Worm (Caenorhabditis elegans) whole organism, young adult: ENCODE measurements around the gene ndub-2.

Experiments used
- D2030.7 ChIP-seq: fragments of 200-800 bp; sonication (Bioruptor generic); IDR thresholded peaks from 2 replicates; pipeline ENCODE4 v1.3.6; 2022; ENCODE audit warnings: missing genetic modification reagents, missing genetic modification characterization, missing compliant biosample characterization
- F52B5.7 ChIP-seq: sonication (generic microtip); optimal IDR thresholded peaks from 2 replicates; lab custom pipeline; 2016; ENCODE audit warnings: mild to moderate bottlenecking, missing genetic modification characterization, missing compliant biosample characterization
- F57C9.4 ChIP-seq: sonication (generic microtip); optimal IDR thresholded peaks from 2 replicates; lab custom pipeline; 2017; ENCODE audit warnings: mild to moderate bottlenecking, missing genetic modification characterization, missing compliant biosample characterization
- Y53G8AR.9 ChIP-seq: fragments of 200-800 bp; sonication (Bioruptor generic); conservative IDR thresholded peaks from 2 replicates; pipeline ENCODE4 v1.3.6; 2022; ENCODE audit warnings: missing genetic modification reagents, missing genetic modification characterization, missing compliant biosample characterization
- ceh-100 ChIP-seq: fragments of 200-800 bp; sonication (Bioruptor generic); IDR thresholded peaks from 2 replicates; pipeline ENCODE4 v1.3.6; 2022; ENCODE audit warnings: missing genetic modification reagents, missing genetic modification characterization, missing compliant biosample characterization
- hrde-1 ChIP-seq: sonication (generic microtip); optimal IDR thresholded peaks from 2 replicates; lab custom pipeline; 2016; ENCODE audit warnings: missing genetic modification characterization, mild to moderate bottlenecking, missing compliant biosample characterization, moderate library complexity, missing genotype, missing genetic modification reagents, borderline replicate concordance
- rec-8 ChIP-seq, 2 experiments: sonication (generic microtip); optimal IDR thresholded peaks; 2 replicates each; lab custom pipeline; 2016; ENCODE audit warnings: mild to moderate bottlenecking in 2 of 2, missing genetic modification characterization in 2 of 2, missing genetic modification reagents in 2 of 2, missing genotype in 2 of 2, missing biosample characterization in 1 of 2, missing compliant biosample characterization in 1 of 2, moderate library complexity in 1 of 2
- zfh-2 ChIP-seq: fragments of 200-800 bp; sonication (Bioruptor generic); conservative IDR thresholded peaks from 2 replicates; pipeline ENCODE4 v1.3.6; 2022; ENCODE audit warnings: missing genetic modification reagents, missing genetic modification characterization, missing compliant biosample characterization

DNA sequence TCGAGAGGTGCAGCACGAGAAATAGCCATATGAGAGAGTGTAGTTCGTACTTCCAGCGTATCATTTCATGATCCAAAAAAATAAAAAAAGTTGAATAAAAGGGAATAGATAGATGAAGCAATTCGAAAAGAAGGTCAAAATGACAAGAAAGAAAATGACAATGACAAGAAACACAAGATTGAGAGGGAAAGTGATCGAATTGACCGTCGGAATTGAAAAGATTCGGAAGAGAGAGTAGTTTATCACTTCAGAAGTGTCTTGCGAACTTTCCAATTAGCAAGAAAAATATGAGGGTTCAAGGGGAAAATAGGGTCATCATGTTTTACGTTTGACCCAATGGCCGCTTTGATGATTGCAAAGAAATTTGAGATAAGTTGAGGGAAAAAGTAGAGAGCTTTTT lies 23.5 kb downstream of the ndub-2 start, which contains the start of gene dep-1:
- no peak for TF ChIP-seq D2030.7 (GFP tag; lab: Robert Waterston, UW)
- no peak for TF ChIP-seq rec-8 (tag; optimal IDR thresholded peaks at IDR 0.05; lab: Kevin White, UChicago)
- no peak for TF ChIP-seq F57C9.4
- no peak for TF ChIP-seq zfh-2 (GFP tag; lab: Robert Waterston, UW)
- TF ChIP-seq ceh-100: no peak
- no peak for TF ChIP-seq Y53G8AR.9 (GFP tag; lab: Robert Waterston, UW)
- no peak for TF ChIP-seq hrde-1 (tag; lab: Kevin White, UChicago)
- no peak for TF ChIP-seq F52B5.7 (tag; lab: Kevin White, UChicago)
